Worm (Caenorhabditis elegans) whole organism, L1 larva: ENCODE results near the gene him-10.

ENCODE experiments used
- C34B4.2 ChIP-seq: sonication (generic microtip); optimal IDR thresholded peaks from 2 replicates; lab custom pipeline; 2017; ENCODE audit warnings: mild to moderate bottlenecking, missing genetic modification characterization, missing compliant biosample characterization
- aly-2 ChIP-seq: fragments of 150-350 bp; optimal IDR thresholded peaks from 2 replicates; lab custom pipeline; 2014; ENCODE audit warnings: missing biosample characterization, missing genetic modification characterization
- ama-1 ChIP-seq: fragments of 150-350 bp; optimal IDR thresholded peaks from 2 replicates; lab custom pipeline; 2014
- blmp-1 ChIP-seq: fragments of 150-350 bp; optimal IDR thresholded peaks from 2 replicates; lab custom pipeline; 2014; ENCODE audit warnings: missing biosample characterization, missing genetic modification characterization
- ceh-63 ChIP-seq: fragments of 200-800 bp; sonication (Bioruptor generic); optimal IDR thresholded peaks from 2 replicates; lab custom pipeline; 2018; ENCODE audit warnings: mild to moderate bottlenecking, missing genetic modification characterization, missing compliant biosample characterization
- ceh-8 ChIP-seq: fragments of 200-800 bp; sonication (Bioruptor generic); optimal IDR thresholded peaks from 2 replicates; lab custom pipeline; 2018; ENCODE audit warnings: mild to moderate bottlenecking, missing genetic modification characterization, moderate library complexity, missing compliant biosample characterization
- dpl-1 ChIP-seq, 3 experiments: fragments of 150-350 bp in 2 of 3; sonication (generic microtip) in 1 of 3; optimal IDR thresholded peaks; 2 replicates each; lab custom pipeline; 2014 to 2017; ENCODE audit warnings: missing biosample characterization in 3 of 3, missing genetic modification characterization in 3 of 3, missing genetic modification reagents in 3 of 3
- dsc-1 ChIP-seq: sonication (generic microtip); optimal IDR thresholded peaks from 2 replicates; lab custom pipeline; 2016; ENCODE audit warnings: mild to moderate bottlenecking, missing genetic modification characterization, missing compliant biosample characterization
- efl-1 ChIP-seq, 4 experiments: fragments of 150-350 bp; optimal IDR thresholded peaks in 3 of 4; peaks in 1 of 4; 1 replicate in 1 of 4; 2 replicates in 3 of 4; lab custom pipeline; 2014; ENCODE audit warnings: missing biosample characterization in 2 of 4, missing genetic modification characterization in 2 of 4, missing genetic modification reagents in 2 of 4
- egl-13 ChIP-seq: sonication (generic microtip); optimal IDR thresholded peaks from 2 replicates; lab custom pipeline; 2016; ENCODE audit warnings: missing genotype, missing genetic modification reagents, missing genetic modification characterization, missing compliant biosample characterization
- egl-27 ChIP-seq, 2 experiments: fragments of 150-350 bp in 1 of 2; sonication (generic microtip); optimal IDR thresholded peaks; 3 replicates each; lab custom pipeline; 2017 to 2018; ENCODE audit warnings: missing biosample characterization in 2 of 2, missing genetic modification characterization in 2 of 2, missing genetic modification reagents in 2 of 2
- elt-2 ChIP-seq: sonication (generic microtip); optimal IDR thresholded peaks from 2 replicates; lab custom pipeline; 2016; ENCODE audit warnings: missing genetic modification characterization, mild to moderate bottlenecking, inconsistent platforms, missing compliant biosample characterization, missing genetic modification reagents
- fkh-4 ChIP-seq: sonication (generic microtip); optimal IDR thresholded peaks from 2 replicates; lab custom pipeline; 2016; ENCODE audit warnings: missing compliant biosample characterization, missing genetic modification characterization, borderline replicate concordance
- fkh-8 ChIP-seq: sonication (generic microtip); optimal IDR thresholded peaks from 2 replicates; lab custom pipeline; 2016; ENCODE audit warnings: mild to moderate bottlenecking, missing genetic modification characterization, missing compliant biosample characterization
- hlh-4 ChIP-seq: sonication (generic microtip); optimal IDR thresholded peaks from 2 replicates; lab custom pipeline; 2016; ENCODE audit warnings: mild to moderate bottlenecking, missing genetic modification characterization, missing compliant biosample characterization
- jun-1 ChIP-seq: fragments of 150-350 bp; optimal IDR thresholded peaks from 2 replicates; lab custom pipeline; 2014; ENCODE audit warnings: missing biosample characterization, missing genetic modification reagents, missing genetic modification characterization
- lin-13 ChIP-seq: fragments of 150-350 bp; optimal IDR thresholded peaks from 2 replicates; lab custom pipeline; 2014; ENCODE audit warnings: missing biosample characterization, missing genetic modification reagents, missing genetic modification characterization
- lin-14 ChIP-seq: fragments of 200-800 bp; sonication (Bioruptor generic); optimal IDR thresholded peaks from 2 replicates; lab custom pipeline; 2018; ENCODE audit warnings: mild to moderate bottlenecking, missing genetic modification characterization, moderate library complexity, missing compliant biosample characterization
- lin-35 ChIP-seq, 2 experiments: fragments of 150-350 bp; optimal IDR thresholded peaks; 2 replicates each; lab custom pipeline; 2014; ENCODE audit warnings: missing biosample characterization in 2 of 2, missing genetic modification characterization in 2 of 2, missing genetic modification reagents in 2 of 2
- lsy-2 ChIP-seq, 2 experiments: fragments of 150-350 bp; optimal IDR thresholded peaks; 2 replicates each; lab custom pipeline; 2014; ENCODE audit warnings: missing biosample characterization in 2 of 2, missing genetic modification characterization in 2 of 2
- mdl-1 ChIP-seq, 2 experiments: fragments of 150-350 bp; optimal IDR thresholded peaks; 2 replicates each; lab custom pipeline; 2014 to 2017; ENCODE audit warnings: missing biosample characterization in 2 of 2, missing genetic modification characterization in 2 of 2, inconsistent platforms in 1 of 2
- mep-1 ChIP-seq: fragments of 150-350 bp; optimal IDR thresholded peaks from 2 replicates; lab custom pipeline; 2014; ENCODE audit warnings: missing biosample characterization, missing genetic modification characterization
- nhr-19 ChIP-seq: fragments of 200-800 bp; sonication (Bioruptor generic); conservative IDR thresholded peaks from 2 replicates; pipeline ENCODE4 v1.3.6; 2022; ENCODE audit warnings: missing genetic modification characterization, missing compliant biosample characterization
- nhr-237 ChIP-seq: fragments of 150-350 bp; optimal IDR thresholded peaks from 2 replicates; lab custom pipeline; 2014; ENCODE audit warnings: missing biosample characterization, missing genetic modification characterization
- nhr-47 ChIP-seq: sonication (generic microtip); optimal IDR thresholded peaks from 2 replicates; lab custom pipeline; 2016; ENCODE audit warnings: mild to moderate bottlenecking, missing genetic modification characterization, moderate library complexity, missing compliant biosample characterization
- nhr-71 ChIP-seq: sonication (generic microtip); optimal IDR thresholded peaks from 2 replicates; lab custom pipeline; 2016; ENCODE audit warnings: mild to moderate bottlenecking, missing genetic modification characterization, moderate library complexity, missing compliant biosample characterization
- pax-3 ChIP-seq: fragments of 200-800 bp; sonication (Bioruptor generic); optimal IDR thresholded peaks from 2 replicates; lab custom pipeline; 2018; ENCODE audit warnings: mild to moderate bottlenecking, missing genetic modification characterization, moderate library complexity, missing compliant biosample characterization
- pqm-1 ChIP-seq: sonication (generic microtip); optimal IDR thresholded peaks from 3 replicates; lab custom pipeline; 2017; ENCODE audit warnings: missing biosample characterization, missing genetic modification characterization
- rnt-1 ChIP-seq: sonication (generic microtip); optimal IDR thresholded peaks from 2 replicates; lab custom pipeline; 2016; ENCODE audit warnings: mild to moderate bottlenecking, missing genetic modification characterization, moderate library complexity, missing compliant biosample characterization
- snu-23 ChIP-seq: sonication (generic microtip); optimal IDR thresholded peaks from 2 replicates; lab custom pipeline; 2016; ENCODE audit warnings: missing genetic modification characterization, missing compliant biosample characterization
- sptf-1 ChIP-seq: fragments of 150-350 bp; optimal IDR thresholded peaks from 2 replicates; lab custom pipeline; 2014; ENCODE audit warnings: missing biosample characterization, missing genetic modification characterization
- sup-37 ChIP-seq: fragments of 200-800 bp; sonication (Bioruptor generic); optimal IDR thresholded peaks from 2 replicates; lab custom pipeline; 2018; ENCODE audit warnings: mild to moderate bottlenecking, missing genetic modification characterization, missing compliant biosample characterization
- swsn-7 ChIP-seq: sonication (generic microtip); optimal IDR thresholded peaks from 2 replicates; lab custom pipeline; 2016; ENCODE audit warnings: missing genetic modification characterization, missing compliant biosample characterization
- unc-130 ChIP-seq: fragments of 150-350 bp; optimal IDR thresholded peaks from 2 replicates; lab custom pipeline; 2017; ENCODE audit warnings: missing biosample characterization, missing genetic modification characterization, inconsistent platforms
- unc-62 ChIP-seq: fragments of 150-350 bp; optimal IDR thresholded peaks from 2 replicates; lab custom pipeline; 2014; ENCODE audit warnings: missing biosample characterization, missing genetic modification reagents, missing genetic modification characterization
- vab-15 ChIP-seq: sonication (generic microtip); optimal IDR thresholded peaks from 2 replicates; lab custom pipeline; 2017; ENCODE audit warnings: missing genotype, mild to moderate bottlenecking, missing genetic modification characterization, missing compliant biosample characterization
- zip-4 ChIP-seq: fragments of 200-800 bp; sonication (Bioruptor generic); optimal IDR thresholded peaks from 2 replicates; lab custom pipeline; 2018; ENCODE audit warnings: mild to moderate bottlenecking, missing genetic modification characterization, moderate library complexity, missing compliant biosample characterization
- ztf-11 ChIP-seq, 2 experiments: sonication (generic microtip); optimal IDR thresholded peaks; 2 replicates each; lab custom pipeline; 2016 to 2017; ENCODE audit warnings: missing genetic modification characterization in 2 of 2, missing biosample characterization in 1 of 2, missing compliant biosample characterization in 1 of 2

Gene him-10

DNA sequence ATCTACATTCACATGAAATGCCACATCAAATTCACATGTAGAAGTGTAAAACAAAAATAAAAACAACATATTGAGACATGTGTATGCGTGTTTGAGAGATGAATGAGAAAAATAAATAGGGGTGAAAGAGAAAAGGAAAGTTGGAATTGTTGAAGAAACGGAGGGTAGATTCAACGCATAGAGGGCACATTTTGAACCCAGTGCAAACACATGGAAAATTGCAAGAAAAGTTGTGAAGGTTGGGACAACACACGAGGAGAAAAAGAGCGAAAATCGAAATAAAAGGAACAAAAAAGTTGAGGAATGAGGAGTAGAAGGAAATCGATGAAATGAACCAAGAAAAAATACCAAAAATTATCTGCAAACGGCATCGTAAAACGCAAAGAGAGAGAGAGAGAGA, 36.5 kb downstream of the him-10 start:
- TF ChIP-seq blmp-1 (tag; lab: Kevin White, UChicago) (peak; percentile 57), sptf-1 (tag; lab: Kevin White, UChicago) (no peak), dsc-1 (peak; percentile 57), zip-4 (GFP tag; lab: Kevin White, UChicago) (no peak), ztf-11 (tag; optimal IDR thresholded peaks at IDR 0.05; lab: Kevin White, UChicago) (no peak), mep-1 (tag; lab: Kevin White, UChicago) (no peak), lin-14 (GFP tag; lab: Kevin White, UChicago) (peak; percentile 9), lin-13 (GFP tag; lab: Kevin White, UChicago) (no peak), unc-130 (tag; lab: Kevin White, UChicago) (no peak), egl-27 (tag; optimal IDR thresholded peaks at IDR 0.05; lab: Kevin White, UChicago) (no peak), rnt-1 (no peak)

ce11 chrIII:5840277-5840676, 37.2 kb downstream of the him-10 start:
- TF ChIP-seq egl-13 (peak; percentile 11), pax-3 (tag; lab: Kevin White, UChicago) (peak; percentile 20), hlh-4 (tag; lab: Kevin White, UChicago) (no peak), mdl-1 (tag; optimal IDR thresholded peaks at IDR 0.05; lab: Kevin White, UChicago) (no peak), ztf-11 (tag; optimal IDR thresholded peaks at IDR 0.05; lab: Kevin White, UChicago) (no peak), dpl-1 (GFP tag; optimal IDR thresholded peaks at IDR 0.05; lab: Kevin White, UChicago) (peak in 1 of 3 experiments; percentile 3), nhr-19 (no peak), aly-2 (tag; lab: Kevin White, UChicago) (no peak), nhr-71 (tag; lab: Kevin White, UChicago) (peak; percentile 6), ama-1 (lab: Kevin White, UChicago) (peak; percentile 13), nhr-47 (tag; lab: Kevin White, UChicago) (peak; percentile 23), lin-35 (GFP tag; optimal IDR thresholded peaks at IDR 0.05; lab: Kevin White, UChicago) (no peak), elt-2 (tag; lab: Kevin White, UChicago) (peak; percentile 11), fkh-8 (tag; lab: Kevin White, UChicago) (peak; percentile 16), ceh-8 (GFP tag; lab: Kevin White, UChicago) (no peak), nhr-237 (tag; lab: Kevin White, UChicago) (no peak), jun-1 (tag; lab: Kevin White, UChicago) (peak; percentile 16), lsy-2 (tag; optimal IDR thresholded peaks at IDR 0.05; lab: Kevin White, UChicago) (peak in 1 of 2 experiments; percentile 11), fkh-4 (tag; lab: Kevin White, UChicago) (no peak), pqm-1 (tag; lab: Kevin White, UChicago) (peak; percentile 72), swsn-7 (tag; lab: Kevin White, UChicago) (no peak), dsc-1 (no peak), lin-14 (GFP tag; lab: Kevin White, UChicago) (peak; percentile 7), snu-23 (no peak)

DNA sequence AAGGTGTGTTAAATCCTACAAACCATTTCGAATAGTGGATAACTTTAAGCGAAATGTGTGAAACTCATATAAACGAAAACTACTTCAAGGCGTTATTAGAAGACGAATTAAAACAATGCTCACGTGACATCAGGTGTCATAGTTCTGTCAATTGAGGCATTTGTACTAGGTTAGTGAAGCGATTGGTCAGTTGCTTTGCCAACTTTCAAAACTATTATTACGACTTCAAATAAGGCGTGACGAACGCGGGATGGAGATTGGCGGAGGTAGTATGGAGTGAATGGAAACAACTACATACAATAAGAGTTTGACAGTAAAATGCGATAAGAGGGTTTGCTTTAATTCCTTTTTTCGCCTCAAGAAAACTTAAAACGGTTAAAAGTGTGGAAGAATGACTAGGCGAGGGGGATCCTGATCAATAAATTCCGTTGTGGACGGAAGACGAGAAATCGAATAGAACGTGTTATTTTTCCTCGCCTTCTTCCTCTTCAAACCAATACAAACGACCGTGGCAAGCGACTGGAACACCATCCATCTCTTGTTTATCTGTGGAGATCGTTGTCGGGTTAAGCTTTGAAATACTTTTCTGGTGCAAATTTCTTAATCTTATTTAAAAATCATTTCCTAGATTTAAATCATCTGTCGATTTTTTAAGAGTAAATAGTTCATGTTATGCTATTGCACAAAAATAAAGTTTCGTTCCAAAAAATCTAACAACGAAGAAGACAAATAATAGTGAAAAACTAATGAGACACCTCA, 37.9 kb downstream of the him-10 start:
- TF ChIP-seq snu-23 (no peak), fkh-8 (tag; lab: Kevin White, UChicago) (no peak), sup-37 (GFP tag; lab: Kevin White, UChicago) (no peak), ceh-63 (GFP tag; lab: Kevin White, UChicago) (no peak), aly-2 (tag; lab: Kevin White, UChicago) (no peak), C34B4.2 (tag; lab: Kevin White, UChicago) (no peak), efl-1 (optimal IDR thresholded peaks at IDR 0.05; lab: Kevin White, UChicago) (no peak), efl-1 (GFP tag; optimal IDR thresholded peaks at IDR 0.05 in 1 of 2; lab: Kevin White, UChicago) (peak in 1 of 2 experiments; percentile 89), lin-35 (GFP tag; optimal IDR thresholded peaks at IDR 0.05; lab: Kevin White, UChicago) (peak in 1 of 2 experiments; percentile 40), vab-15 (tag; lab: Kevin White, UChicago) (no peak), rnt-1 (no peak), sptf-1 (tag; lab: Kevin White, UChicago) (no peak), unc-62 (no peak)
